Worm (Caenorhabditis elegans) whole organism, L4 larva: Measurements from ENCODE around the gene rnp-7.

ENCODE experiments used
- D1046.2 ChIP-seq: fragments of 200-800 bp; sonication (Bioruptor generic); IDR thresholded peaks from 2 replicates; pipeline ENCODE4 v1.3.6; 2022; ENCODE audit warnings: missing genetic modification characterization, missing compliant biosample characterization
- F26F4.8 ChIP-seq: fragments of 200-800 bp; sonication (Bioruptor generic); conservative IDR thresholded peaks from 2 replicates; pipeline ENCODE4 v1.3.6; 2022; ENCODE audit warnings: missing genetic modification characterization, missing compliant biosample characterization
- F37D6.2 ChIP-seq: sonication (generic microtip); optimal IDR thresholded peaks from 2 replicates; lab custom pipeline; 2016; ENCODE audit warnings: mild to moderate bottlenecking, missing genetic modification characterization, missing compliant biosample characterization
- F49E8.2 ChIP-seq: sonication (generic microtip); optimal IDR thresholded peaks from 2 replicates; lab custom pipeline; 2016; ENCODE audit warnings: missing compliant biosample characterization, mild to moderate bottlenecking, missing genetic modification characterization, borderline replicate concordance
- T20F7.1 ChIP-seq: fragments of 200-800 bp; sonication (Bioruptor generic); optimal IDR thresholded peaks from 2 replicates; lab custom pipeline; 2018; ENCODE audit warnings: mild to moderate bottlenecking, missing genetic modification characterization, missing compliant biosample characterization
- T26A8.4 ChIP-seq: fragments of 200-800 bp; sonication (Bioruptor generic); IDR thresholded peaks from 2 replicates; pipeline ENCODE4 v1.3.6; 2022; ENCODE audit warnings: missing genetic modification characterization, missing compliant biosample characterization
- Y48G9A.11 ChIP-seq: fragments of 200-800 bp; sonication (Bioruptor generic); IDR thresholded peaks from 2 replicates; pipeline ENCODE4 v1.3.6; 2022; ENCODE audit warnings: missing genetic modification reagents, missing genetic modification characterization, missing compliant biosample characterization
- ZK546.5 ChIP-seq, 2 experiments: sonication (generic microtip); optimal IDR thresholded peaks; 2 replicates each; lab custom pipeline; 2017; ENCODE audit warnings: missing biosample characterization in 2 of 2, missing genetic modification characterization in 2 of 2
- attf-4 ChIP-seq: sonication (generic microtip); optimal IDR thresholded peaks from 3 replicates; lab custom pipeline; 2017; ENCODE audit warnings: missing biosample characterization, missing genetic modification characterization
- ceh-28 ChIP-seq: fragments of 150-350 bp; optimal IDR thresholded peaks from 2 replicates; lab custom pipeline; 2014; ENCODE audit warnings: missing biosample characterization, missing genetic modification reagents, missing genetic modification characterization
- ceh-62 ChIP-seq: sonication (generic microtip); optimal IDR thresholded peaks from 2 replicates; lab custom pipeline; 2017; ENCODE audit warnings: missing biosample characterization, missing genetic modification characterization
- ceh-82 ChIP-seq: sonication (generic microtip); optimal IDR thresholded peaks from 2 replicates; lab custom pipeline; 2017; ENCODE audit warnings: missing biosample characterization, missing genetic modification characterization
- daf-12 ChIP-seq: fragments of 150-350 bp; optimal IDR thresholded peaks from 2 replicates; lab custom pipeline; 2014; ENCODE audit warnings: missing biosample characterization, missing genetic modification reagents, missing genetic modification characterization
- daf-19 ChIP-seq: fragments of 200-800 bp; sonication (Bioruptor generic); conservative IDR thresholded peaks from 2 replicates; pipeline ENCODE4 v1.3.6; 2022; ENCODE audit warnings: missing genetic modification characterization, missing compliant biosample characterization
- daf-8 ChIP-seq: fragments of 200-800 bp; sonication (Bioruptor generic); IDR thresholded peaks from 2 replicates; pipeline ENCODE4 v1.3.6; 2022; ENCODE audit warnings: missing genetic modification characterization, missing compliant biosample characterization
- dmd-6 ChIP-seq: fragments of 200-800 bp; sonication (Bioruptor generic); IDR thresholded peaks from 2 replicates; pipeline ENCODE4 v1.3.6; 2022; ENCODE audit warnings: missing genetic modification reagents, missing genetic modification characterization, missing compliant biosample characterization
- dpl-1 ChIP-seq: fragments of 150-350 bp; optimal IDR thresholded peaks from 2 replicates; lab custom pipeline; 2014; ENCODE audit warnings: missing biosample characterization, missing genetic modification reagents, missing genetic modification characterization
- egl-27 ChIP-seq: sonication (generic microtip); optimal IDR thresholded peaks from 3 replicates; lab custom pipeline; 2017; ENCODE audit warnings: missing biosample characterization, missing genetic modification reagents, missing genetic modification characterization
- egl-43 ChIP-seq: fragments of 200-800 bp; sonication (Bioruptor generic); IDR thresholded peaks from 2 replicates; pipeline ENCODE4 v1.3.6; 2022; ENCODE audit warnings: missing genetic modification reagents, missing genetic modification characterization, missing compliant biosample characterization
- fos-1 ChIP-seq: fragments of 150-350 bp; optimal IDR thresholded peaks from 2 replicates; lab custom pipeline; 2014; ENCODE audit warnings: missing biosample characterization, missing genetic modification characterization
- hif-1 ChIP-seq, 2 experiments: sonication (generic microtip); optimal IDR thresholded peaks; 2 replicates each; lab custom pipeline; 2016 to 2017; ENCODE audit warnings: missing compliant biosample characterization in 2 of 2, missing genetic modification characterization in 2 of 2, missing genetic modification reagents in 2 of 2, missing genotype in 2 of 2, mild to moderate bottlenecking in 1 of 2
- hlh-30 ChIP-seq: sonication (generic microtip); optimal IDR thresholded peaks from 2 replicates; lab custom pipeline; 2017; ENCODE audit warnings: antibody characterized with exemption, mild to moderate bottlenecking, missing genetic modification characterization, missing compliant biosample characterization; ENCODE audit not compliant: insufficient read depth
- hmg-1.1 ChIP-seq: fragments of 200-800 bp; sonication (Bioruptor generic); IDR thresholded peaks from 2 replicates; pipeline ENCODE4 v1.3.6; 2022; ENCODE audit warnings: missing genetic modification reagents, missing genetic modification characterization, missing compliant biosample characterization
- jun-1 ChIP-seq: fragments of 150-350 bp; optimal IDR thresholded peaks from 2 replicates; lab custom pipeline; 2014; ENCODE audit warnings: missing biosample characterization, missing genetic modification reagents, missing genetic modification characterization
- lim-7 ChIP-seq: fragments of 200-800 bp; sonication (Bioruptor generic); IDR thresholded peaks from 2 replicates; pipeline ENCODE4 v1.3.6; 2022; ENCODE audit warnings: missing genetic modification characterization, missing compliant biosample characterization
- lin-39 ChIP-seq: fragments of 150-350 bp; optimal IDR thresholded peaks from 2 replicates; lab custom pipeline; 2014; ENCODE audit warnings: missing biosample characterization, missing genetic modification reagents, missing genetic modification characterization
- madf-5 ChIP-seq, 2 experiments: fragments of 200-800 bp; sonication (Bioruptor generic); IDR thresholded peaks; 2 replicates each; pipeline ENCODE4 v1.3.6; 2022; ENCODE audit warnings: missing compliant biosample characterization in 2 of 2, missing genetic modification characterization in 2 of 2
- mdl-1 ChIP-seq, 2 experiments: fragments of 150-350 bp in 1 of 2; sonication (generic microtip) in 1 of 2; optimal IDR thresholded peaks; 2 replicates each; lab custom pipeline; 2014 to 2017; ENCODE audit warnings: missing biosample characterization in 2 of 2, missing genetic modification characterization in 2 of 2
- mes-2 ChIP-seq: sonication (generic microtip); optimal IDR thresholded peaks from 2 replicates; lab custom pipeline; 2016; ENCODE audit warnings: missing genotype, mild to moderate bottlenecking, missing genetic modification characterization, missing compliant biosample characterization; ENCODE audit not compliant: poor library complexity, severe bottlenecking
- mxl-2 ChIP-seq: fragments of 200-800 bp; sonication (Bioruptor generic); conservative IDR thresholded peaks from 2 replicates; pipeline ENCODE4 v1.3.6; 2022; ENCODE audit warnings: missing genetic modification reagents, missing genetic modification characterization, missing compliant biosample characterization
- nhr-11 ChIP-seq: fragments of 150-350 bp; optimal IDR thresholded peaks from 2 replicates; lab custom pipeline; 2014; ENCODE audit warnings: missing biosample characterization, missing genetic modification characterization
- nhr-42 ChIP-seq: fragments of 200-800 bp; sonication (Bioruptor generic); IDR thresholded peaks from 2 replicates; pipeline ENCODE4 v1.3.6; 2022; ENCODE audit warnings: missing genetic modification characterization, missing compliant biosample characterization
- nhr-48 ChIP-seq: sonication (generic microtip); optimal IDR thresholded peaks from 2 replicates; lab custom pipeline; 2016; ENCODE audit warnings: mild to moderate bottlenecking, missing genetic modification characterization, missing compliant biosample characterization
- nhr-6 ChIP-seq: fragments of 150-350 bp; optimal IDR thresholded peaks from 2 replicates; lab custom pipeline; 2014; ENCODE audit warnings: missing biosample characterization, missing genetic modification characterization
- nhr-76 ChIP-seq: fragments of 150-350 bp; optimal IDR thresholded peaks from 2 replicates; lab custom pipeline; 2014; ENCODE audit warnings: missing biosample characterization, missing genetic modification characterization
- pha-4 ChIP-seq, 2 experiments: fragments of 150-350 bp in 1 of 2; fragments of 200-800 bp in 1 of 2; sonication (Bioruptor generic) in 1 of 2; IDR thresholded peaks in 1 of 2; optimal IDR thresholded peaks in 1 of 2; 2 replicates each; pipeline versions ENCODE4 v1.3.6 to Lab custom; 2014 to 2022; ENCODE audit warnings: missing genetic modification characterization in 2 of 2, missing genetic modification reagents in 2 of 2, missing biosample characterization in 1 of 2, missing compliant biosample characterization in 1 of 2
- php-3 ChIP-seq: fragments of 200-800 bp; sonication (Bioruptor generic); IDR thresholded peaks from 2 replicates; pipeline ENCODE4 v1.3.6; 2022; ENCODE audit warnings: missing genetic modification reagents, missing genetic modification characterization, missing compliant biosample characterization
- pqm-1 ChIP-seq: sonication (generic microtip); optimal IDR thresholded peaks from 2 replicates; lab custom pipeline; 2017; ENCODE audit warnings: missing biosample characterization, missing genetic modification characterization
- saeg-2 ChIP-seq: fragments of 200-800 bp; sonication (Bioruptor generic); IDR thresholded peaks from 2 replicates; pipeline ENCODE4 v1.3.6; 2022; ENCODE audit warnings: missing genetic modification reagents, missing genetic modification characterization, missing compliant biosample characterization
- sdz-12 ChIP-seq: fragments of 200-800 bp; sonication (Bioruptor generic); optimal IDR thresholded peaks from 2 replicates; lab custom pipeline; 2018; ENCODE audit warnings: mild to moderate bottlenecking, missing genetic modification characterization, missing compliant biosample characterization
- set-16 ChIP-seq: fragments of 200-800 bp; sonication (Bioruptor generic); IDR thresholded peaks from 2 replicates; pipeline ENCODE4 v1.3.6; 2022; ENCODE audit warnings: missing genetic modification reagents, missing genetic modification characterization, missing compliant biosample characterization
- snpc-4 ChIP-seq: fragments of 150-350 bp; optimal IDR thresholded peaks from 2 replicates; lab custom pipeline; 2014; ENCODE audit warnings: missing biosample characterization, missing genetic modification characterization
- spr-1 ChIP-seq: sonication (generic microtip); optimal IDR thresholded peaks from 2 replicates; lab custom pipeline; 2016; ENCODE audit warnings: mild to moderate bottlenecking, missing genetic modification characterization, missing compliant biosample characterization
- tag-97 ChIP-seq: fragments of 200-800 bp; sonication (Bioruptor generic); IDR thresholded peaks from 2 replicates; pipeline ENCODE4 v1.3.6; 2022; ENCODE audit warnings: missing genetic modification characterization, missing compliant biosample characterization
- unc-39 ChIP-seq: sonication (generic microtip); optimal IDR thresholded peaks from 2 replicates; lab custom pipeline; 2017; ENCODE audit warnings: missing biosample characterization, missing genetic modification characterization
- vab-7 ChIP-seq: fragments of 200-800 bp; sonication (Bioruptor generic); IDR thresholded peaks from 2 replicates; pipeline ENCODE4 v1.3.6; 2022; ENCODE audit warnings: missing genetic modification reagents, missing genetic modification characterization, missing compliant biosample characterization
- zag-1 ChIP-seq: fragments of 150-350 bp; optimal IDR thresholded peaks from 2 replicates; lab custom pipeline; 2014; ENCODE audit warnings: missing biosample characterization, missing genetic modification characterization
- zfp-3 ChIP-seq: fragments of 200-800 bp; sonication (Bioruptor generic); conservative IDR thresholded peaks from 2 replicates; pipeline ENCODE4 v1.3.6; 2022; ENCODE audit warnings: missing genetic modification reagents, missing genetic modification characterization, missing compliant biosample characterization
- zip-11 ChIP-seq: fragments of 200-800 bp; sonication (Bioruptor generic); IDR thresholded peaks from 2 replicates; pipeline ENCODE4 v1.3.6; 2022; ENCODE audit warnings: missing genetic modification characterization, missing compliant biosample characterization
- ztf-11 ChIP-seq: fragments of 150-350 bp; optimal IDR thresholded peaks from 2 replicates; lab custom pipeline; 2014; ENCODE audit warnings: missing biosample characterization, missing genetic modification characterization

Gene rnp-7

DNA sequence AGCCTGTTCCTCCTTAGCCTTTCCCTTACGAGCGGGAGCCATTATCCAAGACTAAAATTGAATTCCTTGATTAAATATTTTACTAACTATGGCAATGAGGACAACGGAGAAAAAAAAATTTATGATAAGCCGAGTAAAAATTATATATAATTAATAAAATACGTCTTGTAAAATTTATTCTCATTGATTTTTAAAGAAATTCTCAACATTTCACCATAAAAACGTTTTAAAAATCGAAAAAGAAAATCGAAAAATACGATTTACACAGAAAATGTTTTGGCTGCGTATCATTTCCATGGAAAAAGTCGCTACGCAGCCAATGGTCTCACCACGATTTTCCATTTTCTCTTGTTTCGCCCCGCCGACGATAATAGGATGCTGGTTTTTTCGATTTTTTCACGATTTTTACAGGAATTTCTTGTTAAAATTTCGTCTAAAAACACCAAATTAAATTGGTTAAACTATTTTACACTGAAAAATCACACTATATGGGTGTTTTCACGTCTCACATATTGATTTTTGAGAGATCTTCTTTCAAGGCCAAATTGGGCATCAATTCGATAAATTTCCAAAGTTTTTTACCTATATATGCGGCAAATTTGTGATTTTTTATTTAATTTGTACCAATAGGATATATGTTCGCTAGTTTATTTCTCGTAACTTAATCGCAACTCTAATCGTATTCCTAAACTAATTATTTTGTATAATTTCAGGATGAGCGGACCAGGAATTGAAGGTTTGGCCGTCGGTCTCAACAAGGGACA lies 18.8 kb upstream of the rnp-7 start, which contains the start of the genes rps-14 and rpl-36 (continued):
- peak; percentile 71 for TF ChIP-seq dmd-6 (GFP tag; lab: Robert Waterston, UW)
- TF ChIP-seq hif-1 (tag; optimal IDR thresholded peaks at IDR 0.05; lab: Kevin White, UChicago) = peak in 1 of 2 experiments; percentile 64
- TF ChIP-seq lim-7 (GFP tag; lab: Robert Waterston, UW) = no peak
- TF ChIP-seq F26F4.8 (GFP tag; lab: Robert Waterston, UW) = no peak
- no peak for TF ChIP-seq set-16 (GFP tag; lab: Robert Waterston, UW)
- no peak for TF ChIP-seq daf-19 (GFP tag; lab: Robert Waterston, UW)
- TF ChIP-seq pha-4 (GFP tag; IDR thresholded peaks at IDR 0.05; lab: Robert Waterston, UW) = peak; percentile 35; the same call in 1 of the 2 replicates
- peak; percentile 92 for TF ChIP-seq pha-4 (tag; optimal IDR thresholded peaks at IDR 0.05; lab: Kevin White, UChicago)
- peak; percentile 86 for TF ChIP-seq nhr-6
- no peak for TF ChIP-seq lin-39
- no peak for TF ChIP-seq ztf-11 (tag; lab: Kevin White, UChicago)
- TF ChIP-seq saeg-2 (GFP tag; lab: Robert Waterston, UW) = no peak
- peak; percentile 77 for TF ChIP-seq hlh-30 (tag; lab: Kevin White, UChicago)
- peak; percentile 90 for TF ChIP-seq T20F7.1 (GFP tag; lab: Kevin White, UChicago)
- no peak for TF ChIP-seq vab-7 (GFP tag; lab: Robert Waterston, UW)
- no peak for TF ChIP-seq daf-8 (GFP tag; lab: Robert Waterston, UW)
- no peak for TF ChIP-seq daf-12
- no peak for TF ChIP-seq ceh-82 (tag; lab: Kevin White, UChicago)
- peak; percentile 81 for TF ChIP-seq nhr-11 (tag; lab: Kevin White, UChicago)
- TF ChIP-seq ZK546.5 (tag; optimal IDR thresholded peaks at IDR 0.05; lab: Kevin White, UChicago) = peak in 1 of 2 experiments; percentile 85
- TF ChIP-seq attf-4 (tag; lab: Kevin White, UChicago) = no peak
- TF ChIP-seq tag-97 (GFP tag; lab: Robert Waterston, UW) = no peak
- peak in 1 of 2 experiments; percentile 16 for TF ChIP-seq mdl-1 (tag; optimal IDR thresholded peaks at IDR 0.05; lab: Kevin White, UChicago)
- TF ChIP-seq zag-1 (tag; lab: Kevin White, UChicago) = no peak
- TF ChIP-seq snpc-4 (tag; lab: Kevin White, UChicago) = peak; percentile 17
- no peak for TF ChIP-seq mxl-2 (GFP tag; lab: Robert Waterston, UW)
- peak; percentile 65 for TF ChIP-seq spr-1 (tag; lab: Kevin White, UChicago)
- TF ChIP-seq zip-11 = no peak
- TF ChIP-seq nhr-76 (tag; lab: Kevin White, UChicago) = no peak
- TF ChIP-seq madf-5 (GFP tag; IDR thresholded peaks at IDR 0.05; lab: Robert Waterston, UW) = no peak
- TF ChIP-seq nhr-42 (GFP tag; lab: Robert Waterston, UW) = peak; percentile 53; the same call in 1 of the 2 replicates
- peak; percentile 59; the same call in 1 of the 2 replicates for TF ChIP-seq T26A8.4 (GFP tag; lab: Robert Waterston, UW)
- no peak for TF ChIP-seq ceh-62
- no peak for TF ChIP-seq pqm-1 (tag; lab: Kevin White, UChicago)
- TF ChIP-seq unc-39 (tag; lab: Kevin White, UChicago) = no peak
- TF ChIP-seq hmg-1.1 (GFP tag; lab: Robert Waterston, UW) = peak; percentile 62; the same call in 1 of the 2 replicates
- peak; percentile 92 for TF ChIP-seq mes-2 (tag; lab: Kevin White, UChicago)
- TF ChIP-seq sdz-12 (GFP tag; lab: Kevin White, UChicago) = no peak
- TF ChIP-seq zfp-3 (GFP tag; lab: Robert Waterston, UW) = peak; percentile 84
- TF ChIP-seq jun-1 (tag; lab: Kevin White, UChicago) = peak; percentile 21
- TF ChIP-seq dpl-1 (GFP tag; lab: Kevin White, UChicago) = peak; percentile 89
- TF ChIP-seq nhr-48 (tag; lab: Kevin White, UChicago) = peak; percentile 35
- TF ChIP-seq F49E8.2 = no peak
- peak; percentile 57 for TF ChIP-seq F37D6.2 (tag; lab: Kevin White, UChicago)
- TF ChIP-seq egl-43 (GFP tag; lab: Robert Waterston, UW) = no peak
- no peak for TF ChIP-seq php-3 (GFP tag; lab: Robert Waterston, UW)
- no peak for TF ChIP-seq D1046.2 (GFP tag; lab: Robert Waterston, UW)
- TF ChIP-seq egl-27 (tag; lab: Kevin White, UChicago) = no peak
- no peak for TF ChIP-seq fos-1 (tag; lab: Kevin White, UChicago)
- TF ChIP-seq Y48G9A.11 (GFP tag; lab: Robert Waterston, UW) = no peak
- TF ChIP-seq ceh-28 (tag; lab: Kevin White, UChicago) = no peak
